Fruit fly (Drosophila melanogaster): Measurements from ENCODE around the gene CG32572.

Gene CG32572

DNA sequence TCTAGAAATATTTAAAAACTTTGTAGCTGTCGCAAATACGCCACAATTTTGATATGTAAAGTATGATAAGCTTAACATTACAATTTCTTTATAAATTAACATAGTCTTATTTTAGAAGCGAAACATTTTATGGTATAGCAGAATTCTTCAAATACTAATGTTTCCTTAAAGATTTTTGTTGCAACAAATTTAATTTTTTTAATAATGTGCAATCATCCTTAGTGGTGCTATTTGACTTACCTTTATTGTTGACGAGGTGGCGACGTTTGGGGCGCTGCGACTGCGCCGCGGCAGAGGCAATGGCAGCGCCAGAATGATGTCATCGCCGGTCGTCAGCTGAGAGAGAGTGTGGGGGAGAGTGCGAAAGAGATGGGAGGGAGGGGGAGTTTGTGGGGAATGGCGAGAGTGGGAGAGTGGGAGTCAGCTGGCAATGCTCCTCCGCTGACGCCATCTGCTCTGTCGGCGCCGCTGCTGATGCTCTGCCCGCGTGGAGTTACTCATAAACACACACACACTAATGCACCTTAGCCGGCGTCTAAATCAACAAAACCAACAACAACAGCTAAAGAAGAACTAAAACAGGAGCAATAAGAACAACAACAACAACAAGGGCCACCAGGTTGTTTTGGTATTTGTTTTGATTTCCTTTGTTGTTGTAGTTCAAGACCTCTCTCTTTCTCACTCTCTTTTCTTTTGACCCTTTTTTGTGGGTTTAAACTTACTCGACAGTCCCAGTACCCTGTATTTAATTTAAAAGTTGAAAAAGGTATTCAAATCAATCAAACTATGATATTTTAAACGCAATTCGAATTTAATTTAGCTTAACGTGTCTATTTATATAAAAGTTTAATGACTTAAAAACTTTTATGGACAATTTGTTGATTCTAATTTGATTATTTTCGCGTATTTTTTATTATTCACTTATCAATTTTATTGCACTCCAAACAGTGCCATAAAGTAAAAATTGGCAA lies 2.5 kb downstream of the CG32572 start (continued):
- TF ChIP-seq crp (GFP tag; optimal IDR thresholded peaks at IDR 0.05), result peak in 1 of 2 experiments; percentile 63
- no peak for TF ChIP-seq pros (GFP tag; optimal IDR thresholded peaks at IDR 0.05)
- TF ChIP-seq CG18011 (GFP tag; optimal IDR thresholded peaks at IDR 0.05), result peak; percentile 48
- TF ChIP-seq CG8290 (GFP tag; optimal IDR thresholded peaks at IDR 0.05), result no peak
- peak in 1 of 2 experiments; percentile 2 for TF ChIP-seq CG8290 (tag; optimal IDR thresholded peaks at IDR 0.05)
- TF ChIP-seq sens (GFP tag), result peak; percentile 96
- no peak for TF ChIP-seq CG7745 (tag; optimal IDR thresholded peaks at IDR 0.05)
- peak; percentile 56; the same call in 1 of the 2 replicates for TF ChIP-seq sob (GFP tag; IDR thresholded peaks at IDR 0.05)
- peak; percentile 80 for TF ChIP-seq ci (GFP tag; IDR thresholded peaks at IDR 0.05)
- TF ChIP-seq CG17612 (GFP tag; IDR thresholded peaks at IDR 0.05), result peak; percentile 9; the same call in 1 of the 2 replicates
- peak; percentile 76; the same call in 2 of the 3 replicates for TF ChIP-seq CG17361 (GFP tag; IDR thresholded peaks at IDR 0.05)
- peak; percentile 26; the same call in 1 of the 2 replicates for TF ChIP-seq CG4730 (GFP tag; IDR thresholded peaks at IDR 0.05)
- TF ChIP-seq H15 (GFP tag; IDR thresholded peaks at IDR 0.05), result peak; percentile 63; the same call in 1 of the 3 replicates
- 0 out of 4 replicates have a peak, but pooled peaks have one; percentile 53 for TF ChIP-seq chinmo (GFP tag; IDR thresholded peaks at IDR 0.05; ENCODE audit: partially characterized antibody)
- no peak for TF ChIP-seq CG4282 (GFP tag; optimal IDR thresholded peaks at IDR 0.05)
- no peak for TF ChIP-seq CG4854 (GFP tag; optimal IDR thresholded peaks at IDR 0.05)
- no peak for TF ChIP-seq C15 (GFP tag; IDR thresholded peaks at IDR 0.05)
- TF ChIP-seq tna (GFP tag; IDR thresholded peaks at IDR 0.05; ENCODE audit: partially characterized antibody), result no peak
- no peak for TF ChIP-seq CG15479 (GFP tag; optimal IDR thresholded peaks at IDR 0.05)
- peak; percentile 51 for TF ChIP-seq Vsx1 (GFP tag; optimal IDR thresholded peaks at IDR 0.05)
- no peak for TF ChIP-seq jumu (GFP tag; optimal IDR thresholded peaks at IDR 0.05)
- TF ChIP-seq dysf (GFP tag; IDR thresholded peaks at IDR 0.05), result peak; percentile 81
- peak; percentile 89 for TF ChIP-seq CoRest (tag; optimal IDR thresholded peaks at IDR 0.05)
- TF ChIP-seq CG3407 (GFP tag; optimal IDR thresholded peaks at IDR 0.05), result peak; percentile 63
- peak; percentile 73 for TF ChIP-seq tio (GFP tag; optimal IDR thresholded peaks at IDR 0.05)
- TF ChIP-seq Spps (tag; optimal IDR thresholded peaks at IDR 0.05), result no peak
- TF ChIP-seq eve (GFP tag; optimal IDR thresholded peaks at IDR 0.05), result peak in 1 of 2 experiments; percentile 72
- no peak for TF ChIP-seq CG4328 (GFP tag; optimal IDR thresholded peaks at IDR 0.05)
- peak; percentile 45 for TF ChIP-seq esg (GFP tag; conservative IDR thresholded peaks at IDR 0.05)
- TF ChIP-seq ham (GFP tag; IDR thresholded peaks at IDR 0.05), result no peak
- no peak for TF ChIP-seq br (optimal IDR thresholded peaks at IDR 0.05)
- peak; percentile 88 for TF ChIP-seq unpg (GFP tag; optimal IDR thresholded peaks at IDR 0.05)
- no peak for TF ChIP-seq Dip2 (GFP tag; IDR thresholded peaks at IDR 0.05)
- no peak for TF ChIP-seq Gsc (GFP tag; IDR thresholded peaks at IDR 0.05)
- no peak for TF ChIP-seq pan (optimal IDR thresholded peaks at IDR 0.05)
- peak in 1 of 2 experiments; percentile 53 for TF ChIP-seq pan (GFP tag; optimal IDR thresholded peaks at IDR 0.05 in 1 of 2, IDR thresholded peaks at IDR 0.05 in 1 of 2)
- peak; percentile 55; the same call in 2 of the 3 replicates for TF ChIP-seq ase (GFP tag; IDR thresholded peaks at IDR 0.05)
- TF ChIP-seq grau (tag; optimal IDR thresholded peaks at IDR 0.05), result peak; percentile 89
- TF ChIP-seq CkIIα-i1 (GFP tag; IDR thresholded peaks at IDR 0.05), result no peak
- TF ChIP-seq TFAM (GFP tag; optimal IDR thresholded peaks at IDR 0.05), result no peak
- TF ChIP-seq CG31441 (GFP tag; IDR thresholded peaks at IDR 0.05), result peak; percentile 83
- TF ChIP-seq CG16813 (GFP tag; IDR thresholded peaks at IDR 0.05; ENCODE audit: partially characterized antibody), result no peak
- TF ChIP-seq caup (GFP tag; optimal IDR thresholded peaks at IDR 0.05; ENCODE audit: severe bottlenecking), result peak; percentile 28
- TF ChIP-seq CG30431 (GFP tag; optimal IDR thresholded peaks at IDR 0.05), result peak; percentile 43
- no peak for TF ChIP-seq sna (GFP tag; IDR thresholded peaks at IDR 0.05; ENCODE audit: partially characterized antibody)
- peak; percentile 87 for TF ChIP-seq PHDP (tag; optimal IDR thresholded peaks at IDR 0.05)
- no peak for TF ChIP-seq bowl (GFP tag; IDR thresholded peaks at IDR 0.05)
- TF ChIP-seq Hr3 (GFP tag; optimal IDR thresholded peaks at IDR 0.05), result peak; percentile 70
- peak; percentile 46 for TF ChIP-seq maf-S (GFP tag; optimal IDR thresholded peaks at IDR 0.05)
